Fruit fly (Drosophila melanogaster) whole organism, prepupa: ENCODE results near the gene CG11854.

Experiments used
- CG16779 ChIP-seq: fragments of 200-800 bp; sonication (Bioruptor generic); optimal IDR thresholded peaks from 3 replicates; lab custom pipeline; 2017; ENCODE audit warnings: missing biosample characterization, mild to moderate bottlenecking, missing genetic modification characterization
- CG3919 ChIP-seq: fragments of 200-800 bp; sonication (Bioruptor generic); optimal IDR thresholded peaks from 3 replicates; lab custom pipeline; 2016; ENCODE audit warnings: missing biosample characterization, missing genetic modification characterization
- CG6792 ChIP-seq: fragments of 200-800 bp; sonication (Bioruptor generic); optimal IDR thresholded peaks from 3 replicates; lab custom pipeline; 2016; ENCODE audit warnings: missing biosample characterization, missing genetic modification characterization
- Eip75B ChIP-seq: fragments of 200-800 bp; sonication (Bioruptor generic); optimal IDR thresholded peaks from 3 replicates; lab custom pipeline; 2016; ENCODE audit warnings: missing biosample characterization, missing genetic modification characterization
- Gug ChIP-seq: fragments of 200-800 bp; sonication (Bioruptor generic); IDR thresholded peaks from 2 replicates; pipeline ENCODE4 v1.3.6; 2022; ENCODE audit warnings: missing biosample characterization, missing genetic modification characterization
- cyc ChIP-seq: fragments of 200-800 bp; sonication (Bioruptor generic); optimal IDR thresholded peaks from 3 replicates; lab custom pipeline; 2016; ENCODE audit warnings: missing biosample characterization, missing genetic modification characterization

dm6 chr3R:25225483-25225882, 16.3 kb upstream of the CG11854 start:
- TF ChIP-seq Eip75B (no peak), CG3919 (no peak), CG16779 (tag; lab: Kevin White, UChicago) (no peak), CG6792 (GFP tag; lab: Kevin White, UChicago) (no peak), Gug (GFP tag; lab: Robert Waterston, UW) (no peak), cyc (GFP tag; lab: Kevin White, UChicago) (no peak)
